Fruit fly (Drosophila melanogaster) whole organism, embryonic: Measurements from ENCODE around the gene CG32554.
A peak's percentile ranks its signal among the peaks of the same experiment; 100 is the strongest.

Experiments
- Atf-2 ChIP-seq: fragments of 200-800 bp; sonication (Bioruptor generic); optimal IDR thresholded peaks from 2 replicates; lab custom pipeline; 2016; ENCODE audit warnings: missing biosample characterization, missing genetic modification characterization
- Atf6 ChIP-seq: fragments of 200-800 bp; sonication (Bioruptor generic); IDR thresholded peaks from 2 replicates; pipeline ENCODE4 v1.3.6; 2022; ENCODE audit warnings: missing biosample characterization, missing genetic modification characterization
- BEAF-32 ChIP-seq: fragments of 200-800 bp; sonication (Bioruptor generic); optimal IDR thresholded peaks from 3 replicates; lab custom pipeline; 2017; ENCODE audit warnings: missing biosample characterization, missing genetic modification characterization, mild to moderate bottlenecking, moderate library complexity, missing genetic modification reagents
- CG10979 ChIP-seq: fragments of 200-800 bp; sonication (Bioruptor generic); optimal IDR thresholded peaks from 2 replicates; lab custom pipeline; 2018; ENCODE audit warnings: missing biosample characterization, mild to moderate bottlenecking, missing genetic modification characterization, moderate library complexity
- CG11504 ChIP-seq: fragments of 200-800 bp; sonication (Bioruptor generic); optimal IDR thresholded peaks from 3 replicates; lab custom pipeline; 2019; ENCODE audit warnings: missing biosample characterization, mild to moderate bottlenecking, missing genetic modification characterization, moderate library complexity
- CG12659 ChIP-seq: fragments of 200-800 bp; sonication (Bioruptor generic); optimal IDR thresholded peaks from 3 replicates; lab custom pipeline; 2017; ENCODE audit warnings: mild to moderate bottlenecking, missing biosample characterization, missing genetic modification reagents, missing genetic modification characterization
- CG14441 ChIP-seq: fragments of 200-800 bp; sonication (Bioruptor generic); IDR thresholded peaks from 2 replicates; pipeline ENCODE4 v1.3.6; 2022; ENCODE audit warnings: missing biosample characterization, missing genetic modification characterization
- CG15011 ChIP-seq: fragments of 200-800 bp; sonication (Bioruptor generic); optimal IDR thresholded peaks from 3 replicates; lab custom pipeline; 2018; ENCODE audit warnings: missing biosample characterization, mild to moderate bottlenecking, missing genetic modification characterization
- CG15601 ChIP-seq: fragments of 200-800 bp; sonication (Bioruptor generic); optimal IDR thresholded peaks from 3 replicates; lab custom pipeline; 2019; ENCODE audit warnings: missing biosample characterization, mild to moderate bottlenecking, missing genetic modification characterization, moderate library complexity
- CG16779 ChIP-seq: fragments of 200-800 bp; sonication (Bioruptor generic); IDR thresholded peaks from 2 replicates; pipeline ENCODE4 v1.3.6; 2022; ENCODE audit warnings: missing biosample characterization, missing genetic modification characterization
- CG18011 ChIP-seq: fragments of 200-800 bp; sonication (Bioruptor generic); optimal IDR thresholded peaks from 2 replicates; lab custom pipeline; 2017; ENCODE audit warnings: missing biosample characterization, missing genetic modification characterization, mild to moderate bottlenecking, moderate library complexity, missing genotype
- CG2202 ChIP-seq: fragments of 200-800 bp; sonication (Bioruptor generic); optimal IDR thresholded peaks from 2 replicates; lab custom pipeline; 2018; ENCODE audit warnings: missing biosample characterization, mild to moderate bottlenecking, missing genetic modification characterization
- CG32767 ChIP-seq: fragments of 200-800 bp; sonication (Bioruptor generic); IDR thresholded peaks from 2 replicates; pipeline ENCODE4 v1.3.6; 2022; ENCODE audit warnings: missing biosample characterization, missing genetic modification characterization
- CG4730 ChIP-seq: fragments of 200-800 bp; sonication (Bioruptor generic); IDR thresholded peaks from 2 replicates; pipeline ENCODE4 v1.3.6; 2022; ENCODE audit warnings: missing biosample characterization, missing genetic modification characterization
- CG4820 ChIP-seq: fragments of 200-800 bp; sonication (Bioruptor generic); optimal IDR thresholded peaks from 3 replicates; lab custom pipeline; 2016; ENCODE audit warnings: missing biosample characterization, missing genetic modification characterization
- CG5180 ChIP-seq: fragments of 200-800 bp; sonication (Bioruptor generic); optimal IDR thresholded peaks from 3 replicates; lab custom pipeline; 2017; ENCODE audit warnings: missing biosample characterization, missing genetic modification characterization, mild to moderate bottlenecking, moderate library complexity, missing genetic modification reagents
- CG6254 ChIP-seq: fragments of 200-800 bp; sonication (Bioruptor generic); optimal IDR thresholded peaks from 3 replicates; lab custom pipeline; 2017; ENCODE audit warnings: mild to moderate bottlenecking, missing biosample characterization, missing genetic modification reagents, missing genetic modification characterization
- CG8290 ChIP-seq, 3 experiments: fragments of 200-800 bp; sonication (Bioruptor generic); optimal IDR thresholded peaks; 2 replicates each; lab custom pipeline; 2016 to 2019; ENCODE audit warnings: missing biosample characterization in 3 of 3, missing genetic modification characterization in 3 of 3, mild to moderate bottlenecking in 2 of 3, moderate library complexity in 1 of 3
- CG8388 ChIP-seq: fragments of 200-800 bp; sonication (Bioruptor generic); optimal IDR thresholded peaks from 2 replicates; lab custom pipeline; 2019; ENCODE audit warnings: missing biosample characterization, mild to moderate bottlenecking, missing genetic modification characterization, moderate library complexity
- Drgx ChIP-seq: fragments of 200-800 bp; sonication (Bioruptor generic); IDR thresholded peaks from 2 replicates; pipeline ENCODE4 v1.3.6; 2022; ENCODE audit warnings: missing biosample characterization, missing genetic modification characterization
- Hmr ChIP-seq: fragments of 200-800 bp; sonication (Bioruptor generic); optimal IDR thresholded peaks from 3 replicates; lab custom pipeline; 2017; ENCODE audit warnings: mild to moderate bottlenecking, missing biosample characterization, missing genetic modification reagents, missing genetic modification characterization
- Mrtf ChIP-seq: fragments of 200-800 bp; sonication (Bioruptor generic); IDR thresholded peaks from 3 replicates; pipeline ENCODE4 v1.3.6; 2022; ENCODE audit warnings: missing biosample characterization, missing genetic modification characterization
- PHDP ChIP-seq: fragments of 200-800 bp; sonication (Bioruptor generic); optimal IDR thresholded peaks from 3 replicates; lab custom pipeline; 2018; ENCODE audit warnings: missing biosample characterization, mild to moderate bottlenecking, missing genetic modification characterization, moderate library complexity
- Pdp1 ChIP-seq, 2 experiments: fragments of 200-800 bp; sonication (Bioruptor generic); optimal IDR thresholded peaks; 3 replicates each; lab custom pipeline; 2016; ENCODE audit warnings: missing biosample characterization in 2 of 2, missing genetic modification characterization in 2 of 2, mild to moderate bottlenecking in 1 of 2, moderate library complexity in 1 of 2
- Ptx1 ChIP-seq: fragments of 200-800 bp; sonication (Bioruptor generic); IDR thresholded peaks from 2 replicates; pipeline ENCODE4 v1.3.6; 2022; ENCODE audit warnings: missing biosample characterization, missing genetic modification characterization
- Six4 ChIP-seq: fragments of 200-800 bp; sonication (Bioruptor generic); optimal IDR thresholded peaks from 2 replicates; lab custom pipeline; 2016; ENCODE audit warnings: missing biosample characterization, missing genetic modification characterization
- TFAM ChIP-seq: fragments of 200-800 bp; sonication (Bioruptor generic); optimal IDR thresholded peaks from 2 replicates; lab custom pipeline; 2017; ENCODE audit warnings: missing biosample characterization, missing genetic modification characterization, inconsistent platforms
- abd-A ChIP-seq: fragments of 200-800 bp; sonication (Bioruptor generic); optimal IDR thresholded peaks from 3 replicates; lab custom pipeline; 2019; ENCODE audit warnings: missing biosample characterization, mild to moderate bottlenecking, missing genetic modification characterization, moderate library complexity
- bcd ChIP-seq: fragments of 200-800 bp; sonication (Bioruptor generic); optimal IDR thresholded peaks from 2 replicates; lab custom pipeline; 2017; ENCODE audit warnings: missing biosample characterization, mild to moderate bottlenecking, missing genetic modification characterization
- dan ChIP-seq: fragments of 200-800 bp; sonication (Bioruptor generic); IDR thresholded peaks from 2 replicates; pipeline ENCODE4 v1.3.6; 2022; ENCODE audit warnings: missing biosample characterization, missing genetic modification characterization
- dysf ChIP-seq: fragments of 200-800 bp; sonication (Bioruptor generic); IDR thresholded peaks from 3 replicates; pipeline ENCODE4 v1.3.6; 2022; ENCODE audit warnings: missing biosample characterization, missing genetic modification characterization
- gem ChIP-seq: fragments of 200-800 bp; sonication (Bioruptor generic); optimal IDR thresholded peaks from 2 replicates; lab custom pipeline; 2019; ENCODE audit warnings: missing biosample characterization, mild to moderate bottlenecking, missing genetic modification characterization, moderate library complexity
- grn ChIP-seq: fragments of 200-800 bp; sonication (Bioruptor generic); optimal IDR thresholded peaks from 3 replicates; lab custom pipeline; 2017; ENCODE audit warnings: missing biosample characterization, missing genetic modification characterization
- jing ChIP-seq: fragments of 200-800 bp; sonication (Bioruptor generic); optimal IDR thresholded peaks from 2 replicates; lab custom pipeline; 2018; ENCODE audit warnings: missing biosample characterization, mild to moderate bottlenecking, missing genetic modification characterization
- jumu ChIP-seq: fragments of 200-800 bp; sonication (Bioruptor generic); optimal IDR thresholded peaks from 3 replicates; lab custom pipeline; 2016; ENCODE audit warnings: missing biosample characterization, missing genetic modification characterization
- lab ChIP-seq: fragments of 200-800 bp; sonication (Bioruptor generic); optimal IDR thresholded peaks from 3 replicates; lab custom pipeline; 2017; ENCODE audit warnings: missing biosample characterization, missing genetic modification characterization, mild to moderate bottlenecking, moderate library complexity, missing genetic modification reagents
- p53 ChIP-seq: fragments of 200-800 bp; sonication (Bioruptor generic); optimal IDR thresholded peaks from 2 replicates; lab custom pipeline; 2016; ENCODE audit warnings: missing biosample characterization, missing genetic modification characterization
- pan ChIP-seq, 4 experiments: fragments of >200 bp in 3 of 4; fragments of 200-800 bp in 1 of 4; sonication (Bioruptor generic) in 1 of 4; optimal IDR thresholded peaks in 3 of 4; IDR thresholded peaks in 1 of 4; 2 replicates each; pipeline versions ENCODE4 v1.3.6 to Lab custom; 2017 to 2022; ENCODE audit warnings: missing biosample characterization in 2 of 4, missing genetic modification characterization in 2 of 4, mixed read lengths in 1 of 4
- pfk ChIP-seq: fragments of 200-800 bp; sonication (Bioruptor generic); optimal IDR thresholded peaks from 2 replicates; lab custom pipeline; 2018; ENCODE audit warnings: missing biosample characterization, mild to moderate bottlenecking, missing genetic modification characterization, moderate library complexity
- pnt ChIP-seq: fragments of 200-800 bp; sonication (Bioruptor generic); optimal IDR thresholded peaks from 3 replicates; lab custom pipeline; 2016; ENCODE audit warnings: missing biosample characterization, missing genetic modification characterization
- run ChIP-seq: fragments of 200-800 bp; sonication (Bioruptor generic); optimal IDR thresholded peaks from 3 replicates; lab custom pipeline; 2018; ENCODE audit warnings: missing biosample characterization, mild to moderate bottlenecking, missing genetic modification characterization
- so ChIP-seq: fragments of 200-800 bp; sonication (Bioruptor generic); IDR thresholded peaks from 3 replicates; pipeline ENCODE4 v1.3.6; 2022; ENCODE audit warnings: missing biosample characterization, missing genetic modification characterization
- sqz ChIP-seq: fragments of 200-800 bp; sonication (Bioruptor generic); optimal IDR thresholded peaks from 3 replicates; lab custom pipeline; 2018; ENCODE audit warnings: missing biosample characterization, mild to moderate bottlenecking, missing genetic modification characterization
- trh ChIP-seq: fragments of 200-800 bp; sonication (Bioruptor generic); optimal IDR thresholded peaks from 2 replicates; lab custom pipeline; 2016; ENCODE audit warnings: missing biosample characterization, missing genetic modification characterization
- ttk ChIP-seq: fragments of 200-800 bp; sonication (Bioruptor generic); IDR thresholded peaks from 2 replicates; pipeline ENCODE4 v2.1.2; 2022; ENCODE audit warnings: missing biosample characterization, missing genetic modification characterization
- zfh1 ChIP-seq: fragments of 200-800 bp; sonication (Bioruptor generic); IDR thresholded peaks from 3 replicates; pipeline ENCODE4 v1.3.6; 2022; ENCODE audit warnings: missing biosample characterization, missing genetic modification characterization

Gene CG32554

dm6 chrX:17829083-17829997 lies 23.1 kb downstream of the CG32554 start (continued):
- TF ChIP-seq CG5180: peak; percentile 62
- peak; percentile 7 for TF ChIP-seq Hmr (GFP tag; lab: Kevin White, UChicago)
- TF ChIP-seq sqz (GFP tag; lab: Kevin White, UChicago): peak; percentile 64
- peak; percentile 33 for TF ChIP-seq CG15011 (GFP tag; lab: Kevin White, UChicago)
- peak; percentile 29 for TF ChIP-seq Six4 (GFP tag; lab: Kevin White, UChicago)
- peak; percentile 10 for TF ChIP-seq TFAM (GFP tag; lab: Kevin White, UChicago)
- TF ChIP-seq so (GFP tag; lab: Robert Waterston, UW): no peak; the same call in 1 of the 3 replicates
- TF ChIP-seq Drgx (GFP tag; lab: Robert Waterston, UW): peak; percentile 57
- peak; percentile 21 for TF ChIP-seq lab (GFP tag; lab: Kevin White, UChicago)
- TF ChIP-seq CG14441: no peak
- TF ChIP-seq CG8388: peak; percentile 71
- peak; percentile 18 for TF ChIP-seq jumu (GFP tag; lab: Kevin White, UChicago)
- TF ChIP-seq pan (optimal IDR thresholded peaks at IDR 0.05; lab: Kevin White, UChicago): no peak
- peak in 1 of 2 experiments; percentile 9 for TF ChIP-seq pan (GFP tag; optimal IDR thresholded peaks at IDR 0.05 in 1 of 2, IDR thresholded peaks at IDR 0.05 in 1 of 2)
- peak; percentile 25 for TF ChIP-seq abd-A (tag; lab: Kevin White, UChicago)
- no peak for TF ChIP-seq CG16779 (GFP tag; lab: Robert Waterston, UW)
- TF ChIP-seq CG8290 (GFP tag; optimal IDR thresholded peaks at IDR 0.05; lab: Kevin White, UChicago): peak; percentile 22
- no peak for TF ChIP-seq CG8290 (tag; optimal IDR thresholded peaks at IDR 0.05; lab: Kevin White, UChicago)
- no peak for TF ChIP-seq BEAF-32 (GFP tag; lab: Kevin White, UChicago)
- TF ChIP-seq Pdp1 (GFP tag; optimal IDR thresholded peaks at IDR 0.05; lab: Kevin White, UChicago): peak; percentile 26 to 36
- peak; percentile 87 for TF ChIP-seq CG10979 (tag; lab: Kevin White, UChicago)
- TF ChIP-seq jing (GFP tag; lab: Kevin White, UChicago): peak; percentile 51
- TF ChIP-seq Atf6 (GFP tag; lab: Robert Waterston, UW): no peak
- TF ChIP-seq CG12659: peak; percentile 36
- peak; percentile 84 for TF ChIP-seq gem
- TF ChIP-seq bcd: peak; percentile 51
- TF ChIP-seq run (tag; lab: Kevin White, UChicago): peak; percentile 39
- peak; percentile 41; the same call in 2 of the 3 replicates for TF ChIP-seq zfh1
- TF ChIP-seq Atf-2 (GFP tag; lab: Kevin White, UChicago): peak; percentile 32
- no peak for TF ChIP-seq CG18011 (GFP tag; lab: Kevin White, UChicago)
- TF ChIP-seq dan (GFP tag; lab: Robert Waterston, UW): no peak
- no peak for TF ChIP-seq pnt (GFP tag; lab: Kevin White, UChicago)
- peak; percentile 55 for TF ChIP-seq CG2202 (tag; lab: Kevin White, UChicago)
- peak; percentile 77 for TF ChIP-seq CG15601 (tag; lab: Kevin White, UChicago)
- TF ChIP-seq CG6254 (GFP tag; lab: Kevin White, UChicago): peak; percentile 53
- TF ChIP-seq grn (GFP tag; lab: Kevin White, UChicago): no peak
- peak; percentile 48 for TF ChIP-seq PHDP (tag; lab: Kevin White, UChicago)
- 0 out of 2 replicates have a peak, but pooled peaks have one; percentile 9 for TF ChIP-seq ttk
- 0 out of 2 replicates have a peak, but pooled peaks have one; percentile 20 for TF ChIP-seq Ptx1
- TF ChIP-seq dysf: no peak; the same call in 2 of the 3 replicates
- TF ChIP-seq pfk (GFP tag; lab: Kevin White, UChicago): no peak
- no peak for TF ChIP-seq trh (GFP tag; lab: Kevin White, UChicago)
- peak; percentile 80 for TF ChIP-seq p53 (GFP tag; lab: Kevin White, UChicago)
- peak; percentile 83 for TF ChIP-seq CG11504 (tag; lab: Kevin White, UChicago)
- no peak for TF ChIP-seq CG32767
- peak; percentile 54 for TF ChIP-seq CG4820 (GFP tag; lab: Kevin White, UChicago)
- TF ChIP-seq CG4730 (GFP tag; lab: Robert Waterston, UW): no peak
- TF ChIP-seq Mrtf (GFP tag; lab: Robert Waterston, UW): 0 out of 3 replicates have a peak, but pooled peaks have one; percentile 5
